Fruit fly (Drosophila melanogaster): ENCODE results near the gene CG3164.

CG3164 gene

DNA sequence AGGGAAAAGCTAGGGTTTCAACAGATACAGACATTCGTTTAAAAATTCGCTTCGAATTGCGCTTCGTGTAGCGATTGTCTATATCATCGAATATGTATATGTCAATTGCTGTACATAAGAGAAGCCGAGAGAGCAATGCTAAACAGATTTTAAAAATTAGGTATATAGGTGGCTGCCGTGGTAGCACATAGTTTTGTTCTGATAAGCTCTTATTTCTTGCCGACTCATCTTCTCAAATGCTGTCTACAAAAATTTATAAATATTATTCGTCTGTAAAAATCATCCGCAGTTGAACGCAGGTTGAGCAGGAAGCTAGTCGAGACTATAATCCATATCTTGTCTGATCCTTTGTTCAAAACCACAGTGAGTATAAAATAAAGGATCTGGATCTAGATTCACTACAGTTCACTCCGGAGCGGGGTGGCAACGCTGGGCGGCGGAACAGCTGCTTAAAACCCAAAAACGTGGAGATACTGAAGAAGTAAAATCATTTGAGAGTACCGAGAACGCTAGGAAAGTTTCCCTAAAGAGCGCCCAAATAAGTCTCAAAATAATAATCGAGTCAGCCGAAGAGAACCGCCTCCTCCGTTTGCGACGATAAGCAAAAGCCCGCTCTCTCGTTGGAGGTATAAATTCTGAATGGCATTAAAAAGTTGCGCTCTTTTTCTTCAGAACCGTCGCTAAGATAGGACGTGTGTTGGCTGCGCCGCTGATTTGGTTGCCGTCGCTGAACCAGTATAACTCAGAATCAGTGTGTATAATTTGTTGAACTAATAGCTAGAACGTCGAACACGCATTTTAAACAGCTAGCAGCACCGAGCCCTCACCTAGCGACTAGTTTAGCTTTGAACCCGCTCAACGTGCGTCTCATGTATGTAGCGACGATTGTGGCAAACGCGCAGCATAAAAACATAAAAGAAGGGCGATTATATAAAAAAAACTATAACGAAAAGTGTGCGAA, 22.8 kb downstream of the CG3164 start (continued):
- TF ChIP-seq CG3163 (GFP tag; optimal IDR thresholded peaks at IDR 0.05) (peak; percentile 98), Atf-2 (GFP tag; optimal IDR thresholded peaks at IDR 0.05) (no peak), CG18599 (GFP tag; optimal IDR thresholded peaks at IDR 0.05) (peak; percentile 54), D19A (tag; optimal IDR thresholded peaks at IDR 0.05) (no peak), ato (GFP tag; IDR thresholded peaks at IDR 0.05; ENCODE audit: partially characterized antibody) (no peak), CG32532 (GFP tag; IDR thresholded peaks at IDR 0.05) (peak; percentile 46; the same call in 1 of the 2 replicates), CG11093 (GFP tag; IDR thresholded peaks at IDR 0.05) (no peak), klu (GFP tag; IDR thresholded peaks at IDR 0.05) (no peak), caup (GFP tag; optimal IDR thresholded peaks at IDR 0.05; ENCODE audit: severe bottlenecking) (peak; percentile 25), dmrt99B (tag; optimal IDR thresholded peaks at IDR 0.05) (no peak), Spps (tag; optimal IDR thresholded peaks at IDR 0.05) (no peak), B-H2 (GFP tag; optimal IDR thresholded peaks at IDR 0.05) (peak; percentile 29), CG7357 (GFP tag; IDR thresholded peaks at IDR 0.05) (no peak), org-1 (GFP tag; optimal IDR thresholded peaks at IDR 0.05) (no peak), az2 (GFP tag; optimal IDR thresholded peaks at IDR 0.05) (no peak), vfl (GFP tag; optimal IDR thresholded peaks at IDR 0.05) (no peak), amos (GFP tag; IDR thresholded peaks at IDR 0.05; ENCODE audit: partially characterized antibody) (peak; percentile 17; the same call in 1 of the 2 replicates), HHEX (GFP tag; optimal IDR thresholded peaks at IDR 0.05) (peak; percentile 8), zfh2 (GFP tag; optimal IDR thresholded peaks at IDR 0.05) (no peak), CG2129 (GFP tag; IDR thresholded peaks at IDR 0.05; ENCODE audit: partially characterized antibody) (no peak), sisA (GFP tag; IDR thresholded peaks at IDR 0.05) (no peak), tio (GFP tag; optimal IDR thresholded peaks at IDR 0.05) (no peak), CG12299 (tag; optimal IDR thresholded peaks at IDR 0.05) (peak; percentile 63), CG11695 (GFP tag; IDR thresholded peaks at IDR 0.05) (peak; percentile 87), pros (GFP tag; optimal IDR thresholded peaks at IDR 0.05) (peak; percentile 82), tx (GFP tag; optimal IDR thresholded peaks at IDR 0.05) (no peak), Sry-β (GFP tag; optimal IDR thresholded peaks at IDR 0.05) (peak; percentile 55), Bgb (GFP tag; IDR thresholded peaks at IDR 0.05; ENCODE audit: partially characterized antibody) (peak; percentile 53; the same call in 1 of the 2 replicates), CG2889 (GFP tag; IDR thresholded peaks at IDR 0.05) (no peak), CG30020 (tag; optimal IDR thresholded peaks at IDR 0.05) (peak; percentile 16), Optix (GFP tag; IDR thresholded peaks at IDR 0.05) (no peak), Stat92E (GFP tag; optimal IDR thresholded peaks at IDR 0.05) (peak in 1 of 3 experiments; percentile 73), CG1529 (GFP tag; optimal IDR thresholded peaks at IDR 0.05) (peak; percentile 69), CG11504 (tag; optimal IDR thresholded peaks at IDR 0.05) (no peak), bab2 (GFP tag; optimal IDR thresholded peaks at IDR 0.05) (no peak), CG13296 (GFP tag; optimal IDR thresholded peaks at IDR 0.05) (peak; percentile 64), CG31365 (tag; optimal IDR thresholded peaks at IDR 0.05) (peak; percentile 36), CG34376 (GFP tag; optimal IDR thresholded peaks at IDR 0.05) (peak; percentile 89), CG13624 (GFP tag; optimal IDR thresholded peaks at IDR 0.05) (peak; percentile 33), Hr78 (GFP tag; optimal IDR thresholded peaks at IDR 0.05) (no peak), Hand (GFP tag; optimal IDR thresholded peaks at IDR 0.05) (peak; percentile 60), Dp (GFP tag; optimal IDR thresholded peaks at IDR 0.05) (peak; percentile 40), CG11456 (GFP tag; IDR thresholded peaks at IDR 0.05) (no peak), fu2 (GFP tag; optimal IDR thresholded peaks at IDR 0.05) (no peak), repo (GFP tag; optimal IDR thresholded peaks at IDR 0.05) (no peak), nom (GFP tag; optimal IDR thresholded peaks at IDR 0.05) (peak; percentile 63), Scr (GFP tag; IDR thresholded peaks at IDR 0.05; ENCODE audit: partially characterized antibody) (peak; percentile 19; the same call in 1 of the 2 replicates)

All from whole organism, embryonic.